Fruit fly (Drosophila melanogaster) whole organism, embryonic: ENCODE results near the gene CG32099.
A peak's percentile ranks its signal among the peaks of the same experiment; 100 is the strongest.

ENCODE experiments used
- ATbp ChIP-seq: fragments of 200-800 bp; sonication (Bioruptor generic); optimal IDR thresholded peaks from 2 replicates; lab custom pipeline; 2017; ENCODE audit warnings: missing biosample characterization, mild to moderate bottlenecking, missing genetic modification characterization, missing genetic modification reagents
- CG10959 ChIP-seq: fragments of 200-800 bp; sonication (Bioruptor generic); IDR thresholded peaks from 2 replicates; pipeline ENCODE4 v1.3.6; 2022; ENCODE audit warnings: missing biosample characterization, missing genetic modification characterization
- CG11247 ChIP-seq: fragments of 200-800 bp; sonication (Bioruptor generic); IDR thresholded peaks from 2 replicates; pipeline ENCODE4 v1.3.6; 2022; ENCODE audit warnings: missing biosample characterization, missing genetic modification characterization
- CG11695 ChIP-seq: fragments of 200-800 bp; sonication (Bioruptor generic); IDR thresholded peaks from 3 replicates; pipeline ENCODE4 v1.3.6; 2022; ENCODE audit warnings: missing biosample characterization, missing genetic modification characterization
- CG13123 ChIP-seq: fragments of 200-800 bp; sonication (Bioruptor generic); optimal IDR thresholded peaks from 2 replicates; lab custom pipeline; 2016; ENCODE audit warnings: missing biosample characterization, missing genetic modification characterization
- CG13775 ChIP-seq: fragments of 200-800 bp; sonication (Bioruptor generic); optimal IDR thresholded peaks from 3 replicates; lab custom pipeline; 2017; ENCODE audit warnings: missing biosample characterization, mild to moderate bottlenecking, missing genetic modification characterization
- CG14014 ChIP-seq: fragments of 200-800 bp; sonication (Bioruptor generic); IDR thresholded peaks from 2 replicates; pipeline ENCODE4 v1.3.6; 2022; ENCODE audit warnings: missing biosample characterization, missing genetic modification characterization
- CG14710 ChIP-seq: fragments of 200-800 bp; sonication (Bioruptor generic); optimal IDR thresholded peaks from 3 replicates; lab custom pipeline; 2019; ENCODE audit warnings: missing biosample characterization, mild to moderate bottlenecking, missing genetic modification characterization, moderate library complexity
- CG16813 ChIP-seq: fragments of 200-800 bp; sonication (Bioruptor generic); IDR thresholded peaks from 3 replicates; pipeline ENCODE4 v1.3.6; 2022; ENCODE audit warnings: missing biosample characterization, missing genetic modification characterization; ENCODE audit not compliant: partially characterized antibody
- CG17359 ChIP-seq: fragments of 200-800 bp; sonication (Bioruptor generic); optimal IDR thresholded peaks from 3 replicates; lab custom pipeline; 2018; ENCODE audit warnings: missing biosample characterization, mild to moderate bottlenecking, missing genetic modification characterization, moderate library complexity
- CG17385 ChIP-seq: fragments of 200-800 bp; sonication (Bioruptor generic); optimal IDR thresholded peaks from 3 replicates; lab custom pipeline; 2018; ENCODE audit warnings: missing biosample characterization, mild to moderate bottlenecking, missing genetic modification characterization
- CG18011 ChIP-seq: fragments of 200-800 bp; sonication (Bioruptor generic); optimal IDR thresholded peaks from 2 replicates; lab custom pipeline; 2017; ENCODE audit warnings: missing biosample characterization, missing genetic modification characterization, mild to moderate bottlenecking, moderate library complexity, missing genotype
- CG30020 ChIP-seq: fragments of 200-800 bp; optimal IDR thresholded peaks from 2 replicates; lab custom pipeline; 2019; ENCODE audit warnings: missing biosample characterization, mild to moderate bottlenecking, missing genetic modification characterization, moderate library complexity
- CG33557 ChIP-seq: fragments of 200-800 bp; sonication (Bioruptor generic); optimal IDR thresholded peaks from 2 replicates; lab custom pipeline; 2019; ENCODE audit warnings: missing biosample characterization, mild to moderate bottlenecking, missing genetic modification characterization, moderate library complexity
- CG43689 ChIP-seq: fragments of 200-800 bp; sonication (Bioruptor generic); IDR thresholded peaks from 2 replicates; pipeline ENCODE4 v1.3.6; 2022; ENCODE audit warnings: missing biosample characterization, missing genetic modification characterization
- CG8359 ChIP-seq: fragments of 200-800 bp; sonication (Bioruptor generic); optimal IDR thresholded peaks from 2 replicates; lab custom pipeline; 2017; ENCODE audit warnings: missing biosample characterization, mild to moderate bottlenecking, missing genetic modification characterization, borderline replicate concordance
- CG9817 ChIP-seq: fragments of 200-800 bp; sonication (Bioruptor generic); optimal IDR thresholded peaks from 2 replicates; lab custom pipeline; 2018; ENCODE audit warnings: missing biosample characterization, mild to moderate bottlenecking, missing genetic modification characterization, moderate library complexity
- CoRest ChIP-seq: fragments of 200-800 bp; sonication (Bioruptor generic); optimal IDR thresholded peaks from 3 replicates; lab custom pipeline; 2018; ENCODE audit warnings: missing biosample characterization, mild to moderate bottlenecking, missing genetic modification characterization, moderate library complexity
- Deaf1 ChIP-seq: fragments of 200-800 bp; optimal IDR thresholded peaks from 3 replicates; lab custom pipeline; 2019; ENCODE audit warnings: missing biosample characterization, mild to moderate bottlenecking, missing genetic modification characterization, moderate library complexity
- Doc3 ChIP-seq: fragments of 200-800 bp; sonication (Bioruptor generic); IDR thresholded peaks from 3 replicates; pipeline ENCODE4 v1.3.6; 2022; ENCODE audit warnings: missing biosample characterization, missing genetic modification characterization; ENCODE audit not compliant: partially characterized antibody
- Drgx ChIP-seq: fragments of 200-800 bp; sonication (Bioruptor generic); IDR thresholded peaks from 2 replicates; pipeline ENCODE4 v1.3.6; 2022; ENCODE audit warnings: missing biosample characterization, missing genetic modification characterization
- E2f1 ChIP-seq: fragments of 200-800 bp; sonication (Bioruptor generic); IDR thresholded peaks from 2 replicates; pipeline ENCODE4 v1.3.6; 2022; ENCODE audit warnings: missing biosample characterization, missing genetic modification characterization
- Ets97D ChIP-seq: fragments of 200-800 bp; sonication (Bioruptor generic); optimal IDR thresholded peaks from 3 replicates; lab custom pipeline; 2016; ENCODE audit warnings: missing biosample characterization, missing genetic modification characterization
- Hmr ChIP-seq: fragments of 200-800 bp; sonication (Bioruptor generic); optimal IDR thresholded peaks from 3 replicates; lab custom pipeline; 2017; ENCODE audit warnings: mild to moderate bottlenecking, missing biosample characterization, missing genetic modification reagents, missing genetic modification characterization
- Hr3 ChIP-seq: fragments of 200-800 bp; sonication (Bioruptor generic); optimal IDR thresholded peaks from 3 replicates; lab custom pipeline; 2016; ENCODE audit warnings: missing biosample characterization, missing genetic modification characterization
- MBD-R2 ChIP-seq: fragments of 200-800 bp; sonication (Bioruptor generic); IDR thresholded peaks from 2 replicates; pipeline ENCODE4 v1.3.6; 2022; ENCODE audit warnings: missing biosample characterization, missing genetic modification characterization
- Myb ChIP-seq: fragments of 200-800 bp; sonication (Bioruptor generic); optimal IDR thresholded peaks from 2 replicates; lab custom pipeline; 2016; ENCODE audit warnings: missing biosample characterization, missing genetic modification characterization
- ato ChIP-seq: fragments of 200-800 bp; sonication (Bioruptor generic); IDR thresholded peaks from 2 replicates; pipeline ENCODE4 v1.3.6; 2022; ENCODE audit warnings: missing biosample characterization, missing genetic modification characterization; ENCODE audit not compliant: partially characterized antibody
- bbx ChIP-seq: fragments of 200-800 bp; sonication (Bioruptor generic); IDR thresholded peaks from 2 replicates; pipeline ENCODE4 v1.3.6; 2022; ENCODE audit warnings: missing biosample characterization, missing genetic modification characterization; ENCODE audit not compliant: partially characterized antibody
- chinmo ChIP-seq: fragments of 200-800 bp; sonication (Bioruptor generic); IDR thresholded peaks from 4 replicates; pipeline ENCODE4 v1.3.6; 2022; ENCODE audit warnings: missing biosample characterization, missing genetic modification characterization; ENCODE audit not compliant: partially characterized antibody
- croc ChIP-seq: fragments of 200-800 bp; sonication (Bioruptor generic); conservative IDR thresholded peaks from 3 replicates; pipeline ENCODE4 v1.3.6; 2022; ENCODE audit warnings: missing biosample characterization, missing genetic modification characterization
- dmrt99B ChIP-seq: fragments of 200-800 bp; sonication (Bioruptor generic); optimal IDR thresholded peaks from 2 replicates; lab custom pipeline; 2018; ENCODE audit warnings: missing biosample characterization, mild to moderate bottlenecking, missing genetic modification characterization, moderate library complexity
- emc ChIP-seq: fragments of 200-800 bp; sonication (Bioruptor generic); optimal IDR thresholded peaks from 2 replicates; lab custom pipeline; 2016; ENCODE audit warnings: missing biosample characterization, missing genetic modification characterization
- exex ChIP-seq: fragments of 200-800 bp; sonication (Bioruptor generic); optimal IDR thresholded peaks from 4 replicates; lab custom pipeline; 2018; ENCODE audit warnings: missing biosample characterization, mild to moderate bottlenecking, missing genetic modification characterization, moderate library complexity
- gfzf ChIP-seq: fragments of 200-800 bp; sonication (Bioruptor generic); optimal IDR thresholded peaks from 2 replicates; lab custom pipeline; 2016; ENCODE audit warnings: missing biosample characterization, mild to moderate bottlenecking, missing genetic modification characterization, moderate library complexity
- ind ChIP-seq: fragments of 200-800 bp; sonication (Bioruptor generic); optimal IDR thresholded peaks from 3 replicates; lab custom pipeline; 2016; ENCODE audit warnings: missing biosample characterization, missing genetic modification characterization
- klu ChIP-seq: fragments of 200-800 bp; sonication (Bioruptor generic); IDR thresholded peaks from 2 replicates; pipeline ENCODE4 v1.3.6; 2022; ENCODE audit warnings: missing biosample characterization, missing genetic modification characterization
- lilli ChIP-seq: fragments of 200-800 bp; sonication (Bioruptor generic); optimal IDR thresholded peaks from 3 replicates; lab custom pipeline; 2016; ENCODE audit warnings: missing biosample characterization, missing genetic modification characterization
- lola ChIP-seq, 3 experiments: fragments of >200 bp in 2 of 3; fragments of 200-800 bp in 1 of 3; sonication (Bioruptor generic) in 1 of 3; optimal IDR thresholded peaks; 2 replicates each; lab custom pipeline; 2017 to 2019; ENCODE audit warnings: missing biosample characterization in 3 of 3, missing genetic modification characterization in 3 of 3, mild to moderate bottlenecking in 1 of 3, moderate library complexity in 1 of 3
- mam ChIP-seq: fragments of 200-800 bp; sonication (Bioruptor generic); optimal IDR thresholded peaks from 3 replicates; lab custom pipeline; 2016; ENCODE audit warnings: missing biosample characterization, missing genetic modification characterization
- nerfin-1 ChIP-seq: fragments of 200-800 bp; sonication (Bioruptor generic); optimal IDR thresholded peaks from 3 replicates; lab custom pipeline; 2019; ENCODE audit warnings: missing biosample characterization, mild to moderate bottlenecking, missing genetic modification characterization, moderate library complexity
- pho ChIP-seq: fragments of 200-800 bp; sonication (Bioruptor generic); optimal IDR thresholded peaks from 2 replicates; lab custom pipeline; 2016; ENCODE audit warnings: missing biosample characterization, missing genetic modification characterization
- shn ChIP-seq: fragments of 200-800 bp; sonication (Bioruptor generic); optimal IDR thresholded peaks from 3 replicates; lab custom pipeline; 2016; ENCODE audit warnings: missing biosample characterization, missing genetic modification characterization
- slbo ChIP-seq: fragments of 200-800 bp; sonication (Bioruptor generic); IDR thresholded peaks from 2 replicates; pipeline ENCODE4 v1.3.6; 2022; ENCODE audit warnings: missing biosample characterization, missing genetic modification characterization
- sna ChIP-seq: fragments of 200-800 bp; sonication (Bioruptor generic); IDR thresholded peaks from 2 replicates; pipeline ENCODE4 v1.3.6; 2022; ENCODE audit warnings: missing biosample characterization, missing genetic modification characterization; ENCODE audit not compliant: partially characterized antibody
- sob ChIP-seq: fragments of 200-800 bp; sonication (Bioruptor generic); IDR thresholded peaks from 2 replicates; pipeline ENCODE4 v1.3.6; 2022; ENCODE audit warnings: missing biosample characterization, missing genetic modification characterization
- sug ChIP-seq: fragments of 200-800 bp; optimal IDR thresholded peaks from 2 replicates; lab custom pipeline; 2019; ENCODE audit warnings: missing biosample characterization, mild to moderate bottlenecking, missing genetic modification characterization, moderate library complexity
- wdn ChIP-seq: fragments of 200-800 bp; sonication (Bioruptor generic); IDR thresholded peaks from 2 replicates; pipeline ENCODE4 v1.3.6; 2022; ENCODE audit warnings: missing biosample characterization, missing genetic modification characterization

Gene CG32099

dm6 chr3L:12115966-12116735 is 32.9 kb upstream of the CG32099 start, which contains the start of gene vers (continued):
- TF ChIP-seq Ets97D (GFP tag; lab: Kevin White, UChicago) (peak; percentile 58), exex (tag; lab: Kevin White, UChicago) (no peak), CG13123 (GFP tag; lab: Kevin White, UChicago) (no peak), pho (GFP tag; lab: Kevin White, UChicago) (no peak), mam (GFP tag; lab: Kevin White, UChicago) (peak; percentile 47), ATbp (no peak), sug (peak; percentile 3), Doc3 (GFP tag; lab: Robert Waterston, UW) (peak; percentile 91), nerfin-1 (tag; lab: Kevin White, UChicago) (no peak), CG33557 (GFP tag; lab: Kevin White, UChicago) (no peak), CG10959 (GFP tag; lab: Robert Waterston, UW) (no peak), lilli (peak; percentile 45), Myb (GFP tag; lab: Kevin White, UChicago) (peak; percentile 14), klu (GFP tag; lab: Robert Waterston, UW) (no peak), ind (no peak), CG30020 (tag; lab: Kevin White, UChicago) (peak; percentile 32), slbo (peak; percentile 58), lola (GFP tag; optimal IDR thresholded peaks at IDR 0.05; lab: Kevin White, UChicago) (no peak), dmrt99B (tag; lab: Kevin White, UChicago) (no peak), CG14710 (tag; lab: Kevin White, UChicago) (peak; percentile 66), Hr3 (GFP tag; lab: Kevin White, UChicago) (no peak), gfzf (peak; percentile 12), Drgx (GFP tag; lab: Robert Waterston, UW) (no peak), shn (GFP tag; lab: Kevin White, UChicago) (no peak), wdn (GFP tag; lab: Robert Waterston, UW) (no peak), CG14014 (peak; percentile 64; the same call in 1 of the 2 replicates), CG18011 (no peak), CG13775 (no peak), CG8359 (GFP tag; lab: Kevin White, UChicago) (no peak), chinmo (GFP tag; lab: Robert Waterston, UW) (peak; percentile 95; the same call in 3 of the 4 replicates), Hmr (no peak), sna (GFP tag; lab: Robert Waterston, UW) (peak; percentile 88), croc (GFP tag; lab: Robert Waterston, UW) (no peak), sob (GFP tag; lab: Robert Waterston, UW) (peak; percentile 56), ato (peak; percentile 95), MBD-R2 (GFP tag; lab: Robert Waterston, UW) (peak; percentile 73), bbx (GFP tag; lab: Robert Waterston, UW) (peak; percentile 95), emc (GFP tag; lab: Kevin White, UChicago) (no peak), E2f1 (no peak), CG11695 (GFP tag; lab: Robert Waterston, UW) (0 out of 3 replicates have a peak, but pooled peaks have one; percentile 23), CG9817 (no peak), CoRest (tag; lab: Kevin White, UChicago) (peak; percentile 14), CG16813 (peak; percentile 92), CG11247 (0 out of 2 replicates have a peak, but pooled peaks have one; percentile 36), CG17359 (tag; lab: Kevin White, UChicago) (no peak), CG43689 (GFP tag; lab: Robert Waterston, UW) (no peak), Deaf1 (tag; lab: Kevin White, UChicago) (no peak), CG17385 (GFP tag; lab: Kevin White, UChicago) (no peak)
